Worm (Caenorhabditis elegans) whole organism, early embryonic: ENCODE measurements around the gene Y38H6C.13.
"Not testable (repeated sequence)": the region's sequence is repeated elsewhere in the genome, so short reads cannot be mapped to it uniquely, and the experiment has no call there.

Experiments used
- B0310.2 ChIP-seq: sonication (generic microtip); optimal IDR thresholded peaks from 2 replicates; lab custom pipeline; 2016; ENCODE audit warnings: mild to moderate bottlenecking, missing genetic modification characterization, missing compliant biosample characterization
- F13C5.2 ChIP-seq: sonication (generic microtip); optimal IDR thresholded peaks from 2 replicates; lab custom pipeline; 2017; ENCODE audit warnings: mild to moderate bottlenecking, missing genetic modification characterization, inconsistent platforms, missing compliant biosample characterization
- aly-1 ChIP-seq: sonication (generic microtip); optimal IDR thresholded peaks from 2 replicates; lab custom pipeline; 2016; ENCODE audit warnings: missing genetic modification characterization, missing compliant biosample characterization
- ama-1 ChIP-seq: fragments of 150-350 bp; optimal IDR thresholded peaks from 2 replicates; lab custom pipeline; 2014
- ceh-13 ChIP-seq: fragments of 200-800 bp; sonication (Bioruptor generic); optimal IDR thresholded peaks from 2 replicates; lab custom pipeline; 2018; ENCODE audit warnings: mild to moderate bottlenecking, missing genetic modification characterization, missing compliant biosample characterization
- ceh-36 ChIP-seq: sonication (generic microtip); optimal IDR thresholded peaks from 2 replicates; lab custom pipeline; 2016; ENCODE audit warnings: missing genetic modification characterization, inconsistent platforms, missing compliant biosample characterization
- ets-7 ChIP-seq: sonication (generic microtip); optimal IDR thresholded peaks from 2 replicates; lab custom pipeline; 2016; ENCODE audit warnings: missing genotype, missing genetic modification characterization, missing compliant biosample characterization
- flt-1 ChIP-seq: fragments of 200-800 bp; sonication (Bioruptor generic); IDR thresholded peaks from 2 replicates; pipeline ENCODE4 v1.3.6; 2022; ENCODE audit warnings: missing genetic modification characterization, missing compliant biosample characterization
- hmbx-1 ChIP-seq: sonication (generic microtip); optimal IDR thresholded peaks from 2 replicates; lab custom pipeline; 2016; ENCODE audit warnings: mild to moderate bottlenecking, missing genetic modification characterization, missing compliant biosample characterization
- hmg-4 ChIP-seq: fragments of 200-800 bp; sonication (Bioruptor generic); optimal IDR thresholded peaks from 2 replicates; lab custom pipeline; 2018; ENCODE audit warnings: mild to moderate bottlenecking, missing genetic modification characterization, missing compliant biosample characterization
- hnd-1 ChIP-seq: sonication (generic microtip); optimal IDR thresholded peaks from 2 replicates; lab custom pipeline; 2016; ENCODE audit warnings: missing genetic modification characterization, missing compliant biosample characterization
- pes-1 ChIP-seq: fragments of 200-800 bp; sonication (Bioruptor generic); IDR thresholded peaks from 2 replicates; pipeline ENCODE4 v1.3.6; 2022; ENCODE audit warnings: missing genetic modification reagents, missing genetic modification characterization, missing compliant biosample characterization
- scrt-1 ChIP-seq: fragments of 200-800 bp; sonication (Bioruptor generic); IDR thresholded peaks from 2 replicates; pipeline ENCODE4 v1.3.6; 2022; ENCODE audit warnings: missing genetic modification characterization, missing compliant biosample characterization
- sea-1 ChIP-seq: fragments of 200-800 bp; sonication (Bioruptor generic); conservative IDR thresholded peaks from 2 replicates; pipeline ENCODE4 v1.3.6; 2022; ENCODE audit warnings: missing genetic modification characterization, missing compliant biosample characterization
- tbx-11 ChIP-seq: fragments of 200-800 bp; sonication (Bioruptor generic); IDR thresholded peaks from 2 replicates; pipeline ENCODE4 v1.3.6; 2022; ENCODE audit warnings: missing genetic modification characterization, missing compliant biosample characterization
- tbx-37 ChIP-seq: fragments of 200-800 bp; sonication (Bioruptor generic); conservative IDR thresholded peaks from 2 replicates; pipeline ENCODE4 v1.3.6; 2022; ENCODE audit warnings: missing genetic modification reagents, missing genetic modification characterization, missing compliant biosample characterization
- tra-4 ChIP-seq: sonication (generic microtip); optimal IDR thresholded peaks from 2 replicates; lab custom pipeline; 2017; ENCODE audit warnings: missing genetic modification characterization, missing compliant biosample characterization

Y38H6C.13 gene

DNA sequence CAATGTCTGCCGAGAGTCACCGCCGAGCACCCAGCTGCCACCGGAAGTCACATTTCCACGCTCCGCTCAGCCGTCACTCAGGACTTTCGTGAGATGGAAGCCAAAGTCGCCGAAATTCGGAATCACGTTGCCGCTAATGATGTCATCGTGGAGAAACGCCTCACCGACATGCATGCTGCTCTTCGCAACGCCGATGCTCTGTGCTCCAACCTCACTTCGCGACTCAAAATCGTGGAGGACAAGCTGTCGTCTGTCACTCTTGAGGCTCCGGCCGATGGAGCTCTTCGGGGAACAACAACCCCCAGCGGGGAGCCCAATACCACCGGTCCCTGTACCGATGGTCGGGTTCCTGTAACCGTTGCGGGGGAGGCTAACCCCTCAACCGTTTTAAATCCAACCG is 21.1 kb upstream of the Y38H6C.13 start:
- no peak for TF ChIP-seq F13C5.2
- TF ChIP-seq tra-4 (tag; lab: Kevin White, UChicago) = no peak
- no peak for TF ChIP-seq hmbx-1 (tag; lab: Kevin White, UChicago)
- no peak for TF ChIP-seq hmg-4 (GFP tag; lab: Kevin White, UChicago)
- TF ChIP-seq B0310.2 = no peak
- no peak for TF ChIP-seq tbx-11 (GFP tag; lab: Robert Waterston, UW)
- no peak for TF ChIP-seq ets-7 (tag; lab: Kevin White, UChicago)

DNA sequence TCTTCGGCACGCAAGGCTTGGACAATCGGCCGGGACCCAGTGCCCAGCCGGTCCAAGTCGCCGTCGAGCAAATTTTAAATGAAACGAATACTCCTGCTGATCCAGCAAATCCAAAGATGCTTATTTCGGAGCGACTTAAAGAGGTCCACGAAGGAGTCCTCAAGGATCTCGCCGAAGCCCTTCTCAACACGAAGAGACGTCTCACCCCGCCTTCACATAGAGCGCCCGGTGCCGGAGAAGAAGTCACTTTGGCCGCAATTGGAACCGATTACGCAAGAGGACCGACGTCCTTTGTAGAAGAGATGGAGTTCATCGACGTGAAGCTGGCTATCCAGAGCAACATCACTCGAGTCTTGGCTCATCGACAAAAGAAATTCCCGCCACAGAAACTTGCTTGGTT is 18.2 kb upstream of the Y38H6C.13 start:
- TF ChIP-seq hnd-1 (tag; lab: Kevin White, UChicago) = no peak
- no peak for TF ChIP-seq hmbx-1 (tag; lab: Kevin White, UChicago)
- TF ChIP-seq tbx-37 (GFP tag; lab: Robert Waterston, UW) = no peak
- no peak for TF ChIP-seq ceh-13 (GFP tag; lab: Kevin White, UChicago)
- TF ChIP-seq flt-1 = no peak
- TF ChIP-seq tra-4 (tag; lab: Kevin White, UChicago) = no peak
- TF ChIP-seq B0310.2 = no peak

DNA sequence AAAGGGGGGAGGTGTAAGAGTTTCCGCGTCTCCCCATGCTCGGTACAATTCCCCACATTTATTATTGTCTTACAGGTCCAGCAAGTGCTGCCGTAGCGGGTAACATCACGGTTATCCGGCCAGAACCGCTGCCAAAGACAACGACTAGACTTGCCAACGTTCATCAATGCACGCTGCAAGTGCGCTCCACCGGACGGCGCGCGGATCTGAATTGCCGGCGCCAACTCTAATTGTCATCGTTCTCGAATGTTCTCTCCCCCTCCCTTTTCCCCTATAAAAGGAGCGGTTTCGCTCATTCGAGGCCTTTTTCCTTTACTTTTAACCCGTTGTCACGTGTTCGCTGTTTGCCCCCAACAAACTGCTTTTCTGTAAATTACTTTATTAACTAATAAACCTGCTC is 13.9 kb upstream of the Y38H6C.13 start, which contains the start of gene Y38H6C.8:
Y38H6C.8 (plus strand) TSS at position 301 of the 400 bp plus-strand sequence.
- TF ChIP-seq pes-1 (GFP tag; lab: Robert Waterston, UW); hmg-4 (GFP tag; lab: Kevin White, UChicago); scrt-1: not testable (repeated sequence)

DNA sequence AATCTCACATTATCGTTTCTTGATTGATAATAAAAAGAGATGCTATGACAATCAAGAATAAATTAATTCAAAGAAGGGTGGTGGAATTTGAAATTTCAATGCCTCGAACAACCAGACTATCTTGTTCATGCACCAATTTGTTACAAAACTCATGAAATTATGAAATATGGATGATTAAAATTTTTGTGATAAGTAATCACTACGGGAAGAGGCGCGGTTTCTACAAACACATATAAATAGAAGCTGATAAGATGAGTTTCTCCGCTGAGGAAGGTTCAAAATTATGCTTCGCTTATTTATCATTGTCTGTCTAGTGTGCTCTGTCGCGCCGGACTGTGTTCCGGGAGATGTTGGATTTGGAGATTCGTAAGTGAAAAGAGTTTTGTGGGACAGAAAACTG is 13.1 kb upstream of the Y38H6C.13 start:
- TF ChIP-seq ets-7 (tag; lab: Kevin White, UChicago) (no peak), tbx-37 (GFP tag; lab: Robert Waterston, UW) (no peak), F13C5.2 (no peak), flt-1 (no peak)

DNA sequence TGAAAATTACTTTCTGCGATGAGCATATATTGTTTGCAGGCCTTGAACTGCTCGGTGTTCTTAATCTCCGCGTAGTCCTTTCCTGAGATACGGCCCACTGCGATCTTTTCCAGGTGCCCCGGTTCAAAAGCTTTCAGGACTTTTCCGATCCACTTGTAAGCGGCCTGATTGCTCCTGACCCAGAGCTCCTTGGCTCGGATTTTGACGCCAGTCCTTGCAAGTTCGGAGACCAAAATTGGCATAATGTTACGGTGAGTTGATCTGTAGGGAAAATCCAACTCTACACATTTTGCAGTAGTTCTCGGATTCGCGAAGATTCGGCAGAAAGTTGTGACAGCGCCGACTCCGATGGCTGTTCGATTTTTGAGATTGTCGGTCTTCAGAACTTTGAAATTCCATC is 10.6 kb upstream of the Y38H6C.13 start:
- TF ChIP-seq tbx-37 (GFP tag; lab: Robert Waterston, UW) = no peak
- TF ChIP-seq hnd-1 (tag; lab: Kevin White, UChicago) = no peak
- TF ChIP-seq ama-1 (lab: Kevin White, UChicago) = no peak
- TF ChIP-seq hmbx-1 (tag; lab: Kevin White, UChicago) = no peak
- TF ChIP-seq sea-1 (GFP tag; lab: Robert Waterston, UW) = no peak
- no peak for TF ChIP-seq tbx-11 (GFP tag; lab: Robert Waterston, UW)
- no peak for TF ChIP-seq aly-1 (tag; lab: Kevin White, UChicago)
- no peak for TF ChIP-seq flt-1
- TF ChIP-seq B0310.2 = no peak

DNA sequence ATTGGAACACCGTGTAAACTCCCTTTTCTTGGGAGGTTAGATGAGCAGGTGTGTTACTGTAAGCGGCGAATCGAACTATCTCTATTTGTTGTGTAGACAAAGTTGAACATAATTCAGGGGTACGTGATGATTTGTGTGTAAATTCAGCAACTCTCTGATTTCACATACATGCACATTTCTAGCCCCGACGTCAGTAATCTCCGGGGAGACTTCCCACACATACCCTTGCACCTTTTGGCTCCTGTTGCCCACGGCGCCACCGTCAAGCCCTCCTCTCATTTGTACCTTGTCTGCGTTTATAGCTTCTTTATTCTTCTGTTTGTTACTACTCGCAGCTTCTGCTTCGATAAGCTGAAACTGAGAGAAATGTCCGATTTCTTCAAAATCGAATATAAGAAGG is 8.7 kb upstream of the Y38H6C.13 start, which contains the start of gene Y38H6C.25:
Y38H6C.25 (plus strand) TSS at position 301 of the 400 bp plus-strand sequence.
- TF ChIP-seq hnd-1 (tag; lab: Kevin White, UChicago) (no peak), B0310.2 (no peak), ama-1 (lab: Kevin White, UChicago) (no peak), flt-1 (no peak), scrt-1 (no peak), tbx-11 (GFP tag; lab: Robert Waterston, UW) (no peak), hmbx-1 (tag; lab: Kevin White, UChicago) (no peak), ceh-13 (GFP tag; lab: Kevin White, UChicago) (no peak)

DNA sequence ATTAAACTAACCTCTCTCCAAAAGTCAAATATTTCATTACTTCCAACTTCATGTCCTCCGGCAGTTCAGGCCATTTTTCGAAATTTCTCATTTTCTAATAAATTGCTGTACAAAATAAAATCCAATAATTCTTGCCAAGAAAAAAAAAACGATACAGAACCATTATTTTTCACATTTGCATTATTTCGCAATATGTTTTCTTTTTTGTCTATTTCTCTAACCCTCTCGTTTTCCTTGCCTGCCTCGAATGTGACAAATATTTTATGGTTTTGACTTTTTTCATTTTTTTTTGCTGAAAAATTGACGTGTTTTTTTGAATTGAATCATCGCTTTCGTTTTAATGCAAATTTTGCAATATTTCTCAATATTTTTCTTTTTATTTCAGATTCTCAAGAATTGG is 5.4 kb upstream of the Y38H6C.13 start, which contains the start of the genes Y38H6C.9 and fbxa-150:
Y38H6C.9 (minus strand) TSS at position 52 of the 400 bp plus-strand sequence.
fbxa-150 (plus strand) TSS at position 380 of the 400 bp plus-strand sequence.
- no peak for TF ChIP-seq B0310.2
- no peak for TF ChIP-seq hnd-1 (tag; lab: Kevin White, UChicago)
- TF ChIP-seq hmg-4 (GFP tag; lab: Kevin White, UChicago) = no peak
- no peak for TF ChIP-seq ets-7 (tag; lab: Kevin White, UChicago)
- TF ChIP-seq tra-4 (tag; lab: Kevin White, UChicago) = no peak
- no peak for TF ChIP-seq ceh-36 (tag; lab: Kevin White, UChicago)
- no peak for TF ChIP-seq flt-1
- TF ChIP-seq aly-1 (tag; lab: Kevin White, UChicago) = no peak
- TF ChIP-seq hmbx-1 (tag; lab: Kevin White, UChicago) = no peak
- no peak for TF ChIP-seq scrt-1

DNA sequence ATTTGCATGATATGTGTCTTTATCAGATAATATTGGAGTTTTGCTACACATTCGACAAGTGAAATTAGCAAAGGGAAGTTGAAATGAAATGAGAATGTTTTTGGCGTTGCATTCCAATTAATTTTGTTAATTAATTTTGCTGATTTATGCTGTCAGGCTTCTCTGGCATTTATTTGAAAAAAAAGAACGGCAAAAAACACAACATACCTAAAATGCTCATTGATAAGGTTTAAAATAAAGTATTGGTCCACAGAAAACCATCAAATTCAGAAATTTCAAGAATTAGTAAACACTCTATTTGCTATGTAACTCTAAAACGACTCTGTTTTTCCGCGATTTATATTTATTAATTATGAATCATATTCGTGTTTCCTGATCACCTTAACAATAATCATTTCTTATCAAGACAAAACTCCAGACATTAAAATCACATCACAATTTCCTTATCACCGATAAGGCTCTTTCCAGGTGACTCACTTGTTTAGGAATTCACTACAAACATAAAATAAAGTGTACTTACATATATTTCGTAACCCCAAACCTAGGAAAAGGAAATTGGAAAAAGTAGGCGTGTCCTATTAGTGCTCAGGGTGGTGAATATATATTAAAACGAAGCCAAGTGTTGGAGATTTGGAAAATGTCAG is 1.7 kb upstream of the Y38H6C.13 start, which contains the start of the genes srh-166 and Y38H6C.24:
srh-166 (minus strand) TSS at position 51 of the 644 bp plus-strand sequence.
Y38H6C.24 (plus strand) TSS at position 620 of the 644 bp plus-strand sequence.
- no peak for TF ChIP-seq ama-1 (lab: Kevin White, UChicago)
- TF ChIP-seq aly-1 (tag; lab: Kevin White, UChicago) = no peak
- no peak for TF ChIP-seq sea-1 (GFP tag; lab: Robert Waterston, UW)
- no peak for TF ChIP-seq ceh-13 (GFP tag; lab: Kevin White, UChicago)
- TF ChIP-seq pes-1 (GFP tag; lab: Robert Waterston, UW) = no peak
- no peak for TF ChIP-seq hmbx-1 (tag; lab: Kevin White, UChicago)
- TF ChIP-seq scrt-1 = no peak
- TF ChIP-seq tra-4 (tag; lab: Kevin White, UChicago) = no peak
- no peak for TF ChIP-seq ceh-36 (tag; lab: Kevin White, UChicago)
- no peak for TF ChIP-seq tbx-37 (GFP tag; lab: Robert Waterston, UW)
- TF ChIP-seq F13C5.2 = no peak
- TF ChIP-seq hnd-1 (tag; lab: Kevin White, UChicago) = no peak
- TF ChIP-seq flt-1 = no peak
- TF ChIP-seq tbx-11 (GFP tag; lab: Robert Waterston, UW) = no peak
- no peak for TF ChIP-seq B0310.2
